Fruit fly (Drosophila melanogaster) whole organism, embryonic: ENCODE results near the gene CG1575.

Source experiments
- ATbp ChIP-seq: fragments of 200-800 bp; sonication (Bioruptor generic); optimal IDR thresholded peaks from 2 replicates; lab custom pipeline; 2017; ENCODE audit warnings: missing biosample characterization, mild to moderate bottlenecking, missing genetic modification characterization, missing genetic modification reagents
- Atf6 ChIP-seq: fragments of 200-800 bp; sonication (Bioruptor generic); IDR thresholded peaks from 2 replicates; pipeline ENCODE4 v1.3.6; 2022; ENCODE audit warnings: missing biosample characterization, missing genetic modification characterization
- B-H1 ChIP-seq: fragments of 200-800 bp; sonication (Bioruptor generic); IDR thresholded peaks from 3 replicates; pipeline ENCODE4 v1.3.6; 2022; ENCODE audit warnings: missing biosample characterization, missing genetic modification characterization
- CG10959 ChIP-seq: fragments of 200-800 bp; sonication (Bioruptor generic); IDR thresholded peaks from 2 replicates; pipeline ENCODE4 v1.3.6; 2022; ENCODE audit warnings: missing biosample characterization, missing genetic modification characterization
- CG11398 ChIP-seq: fragments of 200-800 bp; sonication (Bioruptor generic); optimal IDR thresholded peaks from 2 replicates; lab custom pipeline; 2016; ENCODE audit warnings: missing biosample characterization, missing genetic modification characterization
- CG12236 ChIP-seq: fragments of 200-800 bp; sonication (Bioruptor generic); optimal IDR thresholded peaks from 2 replicates; lab custom pipeline; 2016; ENCODE audit warnings: missing biosample characterization, missing genetic modification characterization
- CG15514 ChIP-seq: fragments of 200-800 bp; sonication (Bioruptor generic); optimal IDR thresholded peaks from 3 replicates; lab custom pipeline; 2017; ENCODE audit warnings: missing biosample characterization, missing genetic modification characterization, mild to moderate bottlenecking, moderate library complexity, missing genetic modification reagents
- CG17359 ChIP-seq: fragments of 200-800 bp; sonication (Bioruptor generic); optimal IDR thresholded peaks from 3 replicates; lab custom pipeline; 2018; ENCODE audit warnings: missing biosample characterization, mild to moderate bottlenecking, missing genetic modification characterization, moderate library complexity
- CG2116 ChIP-seq: fragments of 200-800 bp; sonication (Bioruptor generic); optimal IDR thresholded peaks from 3 replicates; lab custom pipeline; 2018; ENCODE audit warnings: missing biosample characterization, mild to moderate bottlenecking, missing genetic modification characterization
- CG30431 ChIP-seq: fragments of 200-800 bp; sonication (Bioruptor generic); optimal IDR thresholded peaks from 2 replicates; lab custom pipeline; 2017; ENCODE audit warnings: missing biosample characterization, missing genetic modification characterization
- CG4404 ChIP-seq: fragments of 200-800 bp; sonication (Bioruptor generic); IDR thresholded peaks from 2 replicates; pipeline ENCODE4 v1.3.6; 2022; ENCODE audit warnings: missing biosample characterization, missing genetic modification characterization
- CG5245 ChIP-seq: fragments of 200-800 bp; sonication (Bioruptor generic); optimal IDR thresholded peaks from 3 replicates; lab custom pipeline; 2016; ENCODE audit warnings: missing biosample characterization, missing genetic modification characterization
- CG6813 ChIP-seq: fragments of 200-800 bp; sonication (Bioruptor generic); optimal IDR thresholded peaks from 2 replicates; lab custom pipeline; 2017; ENCODE audit warnings: missing biosample characterization, missing genetic modification characterization, mild to moderate bottlenecking, moderate library complexity, missing genetic modification reagents
- CG6854 ChIP-seq: fragments of 200-800 bp; sonication (Bioruptor generic); optimal IDR thresholded peaks from 3 replicates; lab custom pipeline; 2017; ENCODE audit warnings: missing biosample characterization, mild to moderate bottlenecking, missing genetic modification characterization
- CG7271 ChIP-seq: fragments of 200-800 bp; sonication (Bioruptor generic); optimal IDR thresholded peaks from 2 replicates; lab custom pipeline; 2018; ENCODE audit warnings: missing biosample characterization, mild to moderate bottlenecking, missing genetic modification characterization, moderate library complexity
- CG7839 ChIP-seq: fragments of 200-800 bp; sonication (Bioruptor generic); optimal IDR thresholded peaks from 3 replicates; lab custom pipeline; 2018; ENCODE audit warnings: missing biosample characterization, mild to moderate bottlenecking, missing genetic modification characterization, moderate library complexity
- CG8944 ChIP-seq: fragments of 200-800 bp; sonication (Bioruptor generic); optimal IDR thresholded peaks from 3 replicates; lab custom pipeline; 2016; ENCODE audit warnings: missing biosample characterization, missing genetic modification characterization
- CTCF ChIP-seq: fragments of 200-800 bp; sonication (Bioruptor generic); optimal IDR thresholded peaks from 2 replicates; lab custom pipeline; 2017; ENCODE audit warnings: missing biosample characterization, mild to moderate bottlenecking, missing genetic modification characterization, moderate library complexity
- D19A ChIP-seq: fragments of 200-800 bp; optimal IDR thresholded peaks from 3 replicates; lab custom pipeline; 2019; ENCODE audit warnings: missing biosample characterization, mild to moderate bottlenecking, missing genetic modification characterization, moderate library complexity
- D19B ChIP-seq: fragments of 200-800 bp; sonication (Bioruptor generic); optimal IDR thresholded peaks from 2 replicates; lab custom pipeline; 2017; ENCODE audit warnings: missing biosample characterization, mild to moderate bottlenecking, missing genetic modification characterization
- Dp ChIP-seq: fragments of 200-800 bp; sonication (Bioruptor generic); optimal IDR thresholded peaks from 2 replicates; lab custom pipeline; 2018; ENCODE audit warnings: missing biosample characterization, mild to moderate bottlenecking, missing genetic modification characterization, moderate library complexity
- E2f2 ChIP-seq: fragments of 200-800 bp; sonication (Bioruptor generic); IDR thresholded peaks from 2 replicates; pipeline ENCODE4 v1.3.6; 2022; ENCODE audit warnings: missing biosample characterization, missing genetic modification characterization
- Eip74EF ChIP-seq, 2 experiments: fragments of 200-800 bp in 1 of 2; fragments of >200 bp in 1 of 2; sonication (Bioruptor generic) in 1 of 2; optimal IDR thresholded peaks; 2 replicates each; lab custom pipeline; 2017 to 2019; ENCODE audit warnings: missing biosample characterization in 2 of 2, missing genetic modification characterization in 2 of 2, mild to moderate bottlenecking in 1 of 2, moderate library complexity in 1 of 2
- H2.0 ChIP-seq: fragments of 200-800 bp; sonication (Bioruptor generic); IDR thresholded peaks from 2 replicates; pipeline ENCODE4 v1.3.6; 2022; ENCODE audit warnings: missing biosample characterization, missing genetic modification characterization
- HLH4C ChIP-seq: fragments of 200-800 bp; sonication (Bioruptor generic); IDR thresholded peaks from 3 replicates; pipeline ENCODE4 v1.3.6; 2022; ENCODE audit warnings: missing biosample characterization, missing genetic modification characterization; ENCODE audit not compliant: partially characterized antibody
- Hmr ChIP-seq: fragments of 200-800 bp; sonication (Bioruptor generic); optimal IDR thresholded peaks from 3 replicates; lab custom pipeline; 2017; ENCODE audit warnings: mild to moderate bottlenecking, missing biosample characterization, missing genetic modification reagents, missing genetic modification characterization
- Kr ChIP-seq: fragments of 200-800 bp; sonication (Bioruptor generic); optimal IDR thresholded peaks from 2 replicates; lab custom pipeline; 2017; ENCODE audit warnings: missing biosample characterization, mild to moderate bottlenecking, missing genetic modification characterization
- Lhr ChIP-seq: fragments of 200-800 bp; sonication (Bioruptor generic); optimal IDR thresholded peaks from 3 replicates; lab custom pipeline; 2017; ENCODE audit warnings: mild to moderate bottlenecking, missing biosample characterization, missing genetic modification reagents, missing genetic modification characterization
- Lpt ChIP-seq: fragments of >200 bp; optimal IDR thresholded peaks from 2 replicates; lab custom pipeline; 2018; ENCODE audit warnings: missing biosample characterization, missing genetic modification characterization
- Neu2 ChIP-seq: fragments of 200-800 bp; sonication (Bioruptor generic); optimal IDR thresholded peaks from 3 replicates; lab custom pipeline; 2016; ENCODE audit warnings: missing biosample characterization, missing genetic modification characterization, borderline replicate concordance
- Optix ChIP-seq: fragments of 200-800 bp; sonication (Bioruptor generic); IDR thresholded peaks from 3 replicates; pipeline ENCODE4 v1.3.6; 2022; ENCODE audit warnings: missing biosample characterization, missing genetic modification characterization
- Sox100B ChIP-seq: fragments of 200-800 bp; sonication (Bioruptor generic); optimal IDR thresholded peaks from 3 replicates; lab custom pipeline; 2018; ENCODE audit warnings: missing biosample characterization, mild to moderate bottlenecking, missing genetic modification characterization
- Tbp ChIP-seq: fragments of >200 bp; optimal IDR thresholded peaks from 2 replicates; lab custom pipeline; 2018; ENCODE audit warnings: missing biosample characterization, missing genetic modification characterization
- Vsx1 ChIP-seq: fragments of 200-800 bp; sonication (Bioruptor generic); optimal IDR thresholded peaks from 2 replicates; lab custom pipeline; 2017; ENCODE audit warnings: missing biosample characterization, mild to moderate bottlenecking, missing genetic modification characterization, missing genetic modification reagents
- amos ChIP-seq: fragments of 200-800 bp; sonication (Bioruptor generic); IDR thresholded peaks from 2 replicates; pipeline ENCODE4 v1.3.6; 2022; ENCODE audit warnings: missing biosample characterization, missing genetic modification characterization; ENCODE audit not compliant: partially characterized antibody
- cad ChIP-seq: fragments of >200 bp; optimal IDR thresholded peaks from 2 replicates; lab custom pipeline; 2017; ENCODE audit warnings: missing biosample characterization, missing genetic modification characterization
- chinmo ChIP-seq: fragments of 200-800 bp; sonication (Bioruptor generic); IDR thresholded peaks from 4 replicates; pipeline ENCODE4 v1.3.6; 2022; ENCODE audit warnings: missing biosample characterization, missing genetic modification characterization; ENCODE audit not compliant: partially characterized antibody
- crc ChIP-seq: fragments of 200-800 bp; sonication (Bioruptor generic); optimal IDR thresholded peaks from 2 replicates; lab custom pipeline; 2016; ENCODE audit warnings: missing biosample characterization, missing genetic modification characterization
- dan ChIP-seq: fragments of 200-800 bp; sonication (Bioruptor generic); IDR thresholded peaks from 2 replicates; pipeline ENCODE4 v1.3.6; 2022; ENCODE audit warnings: missing biosample characterization, missing genetic modification characterization
- exex ChIP-seq: fragments of 200-800 bp; sonication (Bioruptor generic); optimal IDR thresholded peaks from 4 replicates; lab custom pipeline; 2018; ENCODE audit warnings: missing biosample characterization, mild to moderate bottlenecking, missing genetic modification characterization, moderate library complexity
- gro ChIP-seq: fragments of 200-800 bp; sonication (Bioruptor generic); optimal IDR thresholded peaks from 2 replicates; lab custom pipeline; 2016; ENCODE audit warnings: missing biosample characterization, missing genetic modification characterization
- jumu ChIP-seq: fragments of 200-800 bp; sonication (Bioruptor generic); optimal IDR thresholded peaks from 3 replicates; lab custom pipeline; 2016; ENCODE audit warnings: missing biosample characterization, missing genetic modification characterization
- lola ChIP-seq, 3 experiments: fragments of >200 bp in 2 of 3; fragments of 200-800 bp in 1 of 3; sonication (Bioruptor generic) in 1 of 3; optimal IDR thresholded peaks; 2 replicates each; lab custom pipeline; 2017 to 2019; ENCODE audit warnings: missing biosample characterization in 3 of 3, missing genetic modification characterization in 3 of 3, mild to moderate bottlenecking in 1 of 3, moderate library complexity in 1 of 3
- mirr ChIP-seq: fragments of 200-800 bp; sonication (Bioruptor generic); optimal IDR thresholded peaks from 3 replicates; lab custom pipeline; 2018; ENCODE audit warnings: missing biosample characterization, mild to moderate bottlenecking, missing genetic modification characterization
- pho ChIP-seq: fragments of 200-800 bp; sonication (Bioruptor generic); optimal IDR thresholded peaks from 2 replicates; lab custom pipeline; 2016; ENCODE audit warnings: missing biosample characterization, missing genetic modification characterization
- so ChIP-seq: fragments of 200-800 bp; sonication (Bioruptor generic); IDR thresholded peaks from 3 replicates; pipeline ENCODE4 v1.3.6; 2022; ENCODE audit warnings: missing biosample characterization, missing genetic modification characterization
- tna ChIP-seq: fragments of 200-800 bp; sonication (Bioruptor generic); IDR thresholded peaks from 2 replicates; pipeline ENCODE4 v1.3.6; 2022; ENCODE audit warnings: missing biosample characterization, missing genetic modification characterization; ENCODE audit not compliant: partially characterized antibody
- wek ChIP-seq: fragments of 200-800 bp; sonication (Bioruptor generic); optimal IDR thresholded peaks from 3 replicates; lab custom pipeline; 2018; ENCODE audit warnings: missing biosample characterization, mild to moderate bottlenecking, missing genetic modification characterization, moderate library complexity
- zfh2 ChIP-seq: fragments of 200-800 bp; sonication (Bioruptor generic); optimal IDR thresholded peaks from 2 replicates; lab custom pipeline; 2016; ENCODE audit warnings: missing biosample characterization, missing genetic modification characterization

The CG1575 gene

dm6 chrX:8101479-8102198 is 15.2 kb upstream of the CG1575 start, which contains the start of gene CG2258 (continued):
- TF ChIP-seq D19B (GFP tag; lab: Kevin White, UChicago) (peak; percentile 52), chinmo (GFP tag; lab: Robert Waterston, UW) (0 out of 4 replicates have a peak, but pooled peaks have one; percentile 29), D19A (tag; lab: Kevin White, UChicago) (peak; percentile 82), jumu (GFP tag; lab: Kevin White, UChicago) (no peak), amos (GFP tag; lab: Robert Waterston, UW) (no peak; the same call in 1 of the 2 replicates), ATbp (GFP tag; lab: Kevin White, UChicago) (peak; percentile 92), CG6813 (GFP tag; lab: Kevin White, UChicago) (peak; percentile 83), zfh2 (GFP tag; lab: Kevin White, UChicago) (peak; percentile 47), dan (GFP tag; lab: Robert Waterston, UW) (no peak), pho (GFP tag; lab: Kevin White, UChicago) (peak; percentile 61), CTCF (GFP tag; lab: Kevin White, UChicago) (peak; percentile 7), cad (GFP tag; lab: Kevin White, UChicago) (no peak), Atf6 (GFP tag; lab: Robert Waterston, UW) (peak; percentile 82), Eip74EF (GFP tag; optimal IDR thresholded peaks at IDR 0.05; lab: Kevin White, UChicago) (peak in 1 of 2 experiments; percentile 83), CG6854 (GFP tag; lab: Kevin White, UChicago) (peak; percentile 64), so (GFP tag; lab: Robert Waterston, UW) (peak; percentile 68; the same call in 1 of the 3 replicates), CG7271 (tag; lab: Kevin White, UChicago) (no peak), Hmr (GFP tag; lab: Kevin White, UChicago) (peak; percentile 85), gro (GFP tag; lab: Kevin White, UChicago) (no peak), Tbp (no peak), CG11398 (peak; percentile 66), CG8944 (GFP tag; lab: Kevin White, UChicago) (peak; percentile 71), Neu2 (GFP tag; lab: Kevin White, UChicago) (no peak), exex (tag; lab: Kevin White, UChicago) (peak; percentile 46), CG7839 (tag; lab: Kevin White, UChicago) (peak; percentile 92), Dp (GFP tag; lab: Kevin White, UChicago) (peak; percentile 82), B-H1 (GFP tag; lab: Robert Waterston, UW) (peak; percentile 73), HLH4C (GFP tag; lab: Robert Waterston, UW) (peak; percentile 46; the same call in 1 of the 3 replicates), lola (GFP tag; optimal IDR thresholded peaks at IDR 0.05; lab: Kevin White, UChicago) (peak in 1 of 3 experiments; percentile 58), CG12236 (GFP tag; lab: Kevin White, UChicago) (peak; percentile 15), wek (GFP tag; lab: Kevin White, UChicago) (peak; percentile 64), E2f2 (GFP tag; lab: Robert Waterston, UW) (peak; percentile 85), CG15514 (GFP tag; lab: Kevin White, UChicago) (peak; percentile 85), CG2116 (GFP tag; lab: Kevin White, UChicago) (peak; percentile 28), Lhr (GFP tag; lab: Kevin White, UChicago) (peak; percentile 49), CG5245 (peak; percentile 76), Lpt (no peak), H2.0 (GFP tag; lab: Robert Waterston, UW) (peak; percentile 78), Sox100B (GFP tag; lab: Kevin White, UChicago) (peak; percentile 83), tna (GFP tag; lab: Robert Waterston, UW) (0 out of 2 replicates have a peak, but pooled peaks have one; percentile 16), CG4404 (peak; percentile 61), CG30431 (GFP tag; lab: Kevin White, UChicago) (peak; percentile 65), Kr (GFP tag; lab: Kevin White, UChicago) (no peak), Vsx1 (GFP tag; lab: Kevin White, UChicago) (peak; percentile 67), crc (GFP tag; lab: Kevin White, UChicago) (no peak), CG10959 (GFP tag; lab: Robert Waterston, UW) (peak; percentile 58), CG17359 (tag; lab: Kevin White, UChicago) (peak; percentile 95), mirr (GFP tag; lab: Kevin White, UChicago) (peak; percentile 53), Optix (GFP tag; lab: Robert Waterston, UW) (peak; percentile 76)
